Worm (Caenorhabditis elegans) whole organism, late embryonic: Measurements from ENCODE around the gene ZC190.4.
A peak's percentile ranks its signal among the peaks of the same experiment; 100 is the strongest.

Experiments
- C08G9.2 ChIP-seq: sonication (generic microtip); optimal IDR thresholded peaks from 2 replicates; lab custom pipeline; 2016; ENCODE audit warnings: mild to moderate bottlenecking, missing genetic modification characterization, moderate library complexity, missing compliant biosample characterization
- C38D4.7 ChIP-seq: fragments of 200-800 bp; sonication (Bioruptor generic); optimal IDR thresholded peaks from 2 replicates; lab custom pipeline; 2018; ENCODE audit warnings: mild to moderate bottlenecking, missing genetic modification characterization, moderate library complexity, missing compliant biosample characterization
- F13H6.1 ChIP-seq: sonication (generic microtip); optimal IDR thresholded peaks from 2 replicates; lab custom pipeline; 2016; ENCODE audit warnings: missing genetic modification characterization, missing compliant biosample characterization
- Y22D7AL.16 ChIP-seq: sonication (generic microtip); optimal IDR thresholded peaks from 2 replicates; lab custom pipeline; 2016; ENCODE audit warnings: missing genetic modification characterization, missing compliant biosample characterization
- ahr-1 ChIP-seq: sonication (generic microtip); optimal IDR thresholded peaks from 2 replicates; lab custom pipeline; 2016; ENCODE audit warnings: missing genetic modification characterization, missing compliant biosample characterization
- ceh-18 ChIP-seq: sonication (generic microtip); optimal IDR thresholded peaks from 2 replicates; lab custom pipeline; 2016; ENCODE audit warnings: missing genetic modification characterization, missing compliant biosample characterization
- ceh-2 ChIP-seq: sonication (generic microtip); optimal IDR thresholded peaks from 2 replicates; lab custom pipeline; 2016; ENCODE audit warnings: missing genotype, missing genetic modification characterization, missing compliant biosample characterization
- ceh-22 ChIP-seq: sonication (generic microtip); optimal IDR thresholded peaks from 2 replicates; lab custom pipeline; 2017; ENCODE audit warnings: missing biosample characterization, missing genetic modification characterization
- ceh-24 ChIP-seq: sonication (generic microtip); optimal IDR thresholded peaks from 2 replicates; lab custom pipeline; 2016; ENCODE audit warnings: mild to moderate bottlenecking, missing genetic modification characterization, missing compliant biosample characterization
- ceh-34 ChIP-seq: sonication (generic microtip); optimal IDR thresholded peaks from 2 replicates; lab custom pipeline; 2016; ENCODE audit warnings: mild to moderate bottlenecking, missing genetic modification characterization, missing compliant biosample characterization
- ceh-45 ChIP-seq: fragments of 200-800 bp; sonication (Bioruptor generic); IDR thresholded peaks from 2 replicates; pipeline ENCODE4 v1.3.6; 2022; ENCODE audit warnings: missing genetic modification reagents, missing genetic modification characterization, missing compliant biosample characterization
- ceh-48 ChIP-seq: sonication (generic microtip); optimal IDR thresholded peaks from 2 replicates; lab custom pipeline; 2016; ENCODE audit warnings: missing genetic modification characterization, inconsistent platforms, missing compliant biosample characterization
- ceh-9 ChIP-seq: sonication (generic microtip); optimal IDR thresholded peaks from 2 replicates; lab custom pipeline; 2016; ENCODE audit warnings: mild to moderate bottlenecking, missing genetic modification characterization, inconsistent platforms, missing compliant biosample characterization
- dmd-4 ChIP-seq: sonication (generic microtip); optimal IDR thresholded peaks from 2 replicates; lab custom pipeline; 2016; ENCODE audit warnings: borderline replicate concordance, missing genetic modification characterization, missing compliant biosample characterization
- dve-1 ChIP-seq: sonication (generic microtip); optimal IDR thresholded peaks from 2 replicates; lab custom pipeline; 2017; ENCODE audit warnings: antibody characterized with exemption, mild to moderate bottlenecking, missing genetic modification characterization, missing compliant biosample characterization
- elt-2 ChIP-seq: sonication (generic microtip); optimal IDR thresholded peaks from 2 replicates; lab custom pipeline; 2016; ENCODE audit warnings: missing genetic modification reagents, missing genetic modification characterization, missing compliant biosample characterization
- ets-4 ChIP-seq: sonication (generic microtip); optimal IDR thresholded peaks from 2 replicates; lab custom pipeline; 2016; ENCODE audit warnings: missing genetic modification characterization, missing compliant biosample characterization
- eyg-1 ChIP-seq: sonication (generic microtip); optimal IDR thresholded peaks from 2 replicates; lab custom pipeline; 2016; ENCODE audit warnings: missing genotype, missing genetic modification characterization, missing compliant biosample characterization
- fax-1 ChIP-seq: sonication (generic microtip); optimal IDR thresholded peaks from 2 replicates; lab custom pipeline; 2016; ENCODE audit warnings: missing genotype, missing genetic modification characterization, missing compliant biosample characterization
- fkh-6 ChIP-seq: sonication (generic microtip); optimal IDR thresholded peaks from 2 replicates; lab custom pipeline; 2016; ENCODE audit warnings: missing genetic modification characterization, missing compliant biosample characterization
- hlh-13 ChIP-seq: fragments of 200-800 bp; sonication (Bioruptor generic); optimal IDR thresholded peaks from 2 replicates; lab custom pipeline; 2018; ENCODE audit warnings: mild to moderate bottlenecking, missing genetic modification characterization, missing compliant biosample characterization
- hlh-30 ChIP-seq: sonication (generic microtip); optimal IDR thresholded peaks from 2 replicates; lab custom pipeline; 2017; ENCODE audit warnings: antibody characterized with exemption, missing genetic modification characterization, missing compliant biosample characterization; ENCODE audit not compliant: insufficient read depth
- madf-2 ChIP-seq: sonication (generic microtip); optimal IDR thresholded peaks from 2 replicates; lab custom pipeline; 2017; ENCODE audit warnings: missing genetic modification characterization, missing compliant biosample characterization
- mec-3 ChIP-seq: sonication (generic microtip); optimal IDR thresholded peaks from 2 replicates; lab custom pipeline; 2016; ENCODE audit warnings: borderline replicate concordance, missing genetic modification characterization, missing compliant biosample characterization
- nfya-1 ChIP-seq: sonication (generic microtip); optimal IDR thresholded peaks from 2 replicates; lab custom pipeline; 2017; ENCODE audit warnings: missing genetic modification characterization, mild to moderate bottlenecking, missing compliant biosample characterization, antibody characterized with exemption, moderate library complexity
- nhr-11 ChIP-seq: fragments of 150-350 bp; optimal IDR thresholded peaks from 2 replicates; lab custom pipeline; 2014; ENCODE audit warnings: missing biosample characterization, missing genetic modification characterization
- nhr-232 ChIP-seq: sonication (generic microtip); optimal IDR thresholded peaks from 2 replicates; lab custom pipeline; 2016; ENCODE audit warnings: missing genetic modification characterization, missing compliant biosample characterization
- npax-4 ChIP-seq: sonication (generic microtip); optimal IDR thresholded peaks from 2 replicates; lab custom pipeline; 2016; ENCODE audit warnings: missing genetic modification characterization, missing compliant biosample characterization
- pag-3 ChIP-seq: sonication (generic microtip); optimal IDR thresholded peaks from 2 replicates; lab custom pipeline; 2016; ENCODE audit warnings: missing compliant biosample characterization, missing genetic modification characterization, borderline replicate concordance
- pat-9 ChIP-seq: fragments of 200-800 bp; sonication (Bioruptor generic); optimal IDR thresholded peaks from 2 replicates; lab custom pipeline; 2018; ENCODE audit warnings: mild to moderate bottlenecking, missing genetic modification characterization, moderate library complexity, missing compliant biosample characterization
- pax-1 ChIP-seq: fragments of 150-350 bp; optimal IDR thresholded peaks from 2 replicates; lab custom pipeline; 2014; ENCODE audit warnings: missing biosample characterization, missing genetic modification characterization
- ref-2 ChIP-seq: sonication (generic microtip); optimal IDR thresholded peaks from 2 replicates; lab custom pipeline; 2016; ENCODE audit warnings: missing genetic modification characterization, missing compliant biosample characterization
- rnt-1 ChIP-seq: sonication (generic microtip); optimal IDR thresholded peaks from 2 replicates; lab custom pipeline; 2016; ENCODE audit warnings: missing genetic modification characterization, missing compliant biosample characterization
- sdc-2 ChIP-seq: sonication (generic microtip); optimal IDR thresholded peaks from 2 replicates; lab custom pipeline; 2016; ENCODE audit warnings: missing genotype, missing genetic modification characterization, missing compliant biosample characterization
- sox-2 ChIP-seq: fragments of 200-800 bp; sonication (Bioruptor generic); IDR thresholded peaks from 2 replicates; pipeline ENCODE4 v1.3.6; 2022; ENCODE audit warnings: missing genetic modification reagents, missing genetic modification characterization, missing compliant biosample characterization
- sox-4 ChIP-seq: sonication (generic microtip); optimal IDR thresholded peaks from 2 replicates; lab custom pipeline; 2017; ENCODE audit warnings: mild to moderate bottlenecking, missing genetic modification characterization, inconsistent platforms, missing compliant biosample characterization
- tbx-2 ChIP-seq: sonication (generic microtip); optimal IDR thresholded peaks from 2 replicates; lab custom pipeline; 2016; ENCODE audit warnings: missing genetic modification characterization, missing compliant biosample characterization
- tbx-7 ChIP-seq: sonication (generic microtip); optimal IDR thresholded peaks from 2 replicates; lab custom pipeline; 2016; ENCODE audit warnings: missing genotype, missing genetic modification characterization, missing compliant biosample characterization
- ttx-3 ChIP-seq: sonication (generic microtip); optimal IDR thresholded peaks from 2 replicates; lab custom pipeline; 2016; ENCODE audit warnings: missing genetic modification reagents, missing genetic modification characterization, missing compliant biosample characterization
- unc-42 ChIP-seq: sonication (generic microtip); optimal IDR thresholded peaks from 2 replicates; lab custom pipeline; 2016; ENCODE audit warnings: missing genotype, missing genetic modification characterization, missing compliant biosample characterization
- unc-86 ChIP-seq: sonication (generic microtip); optimal IDR thresholded peaks from 2 replicates; lab custom pipeline; 2016; ENCODE audit warnings: missing genetic modification characterization, missing compliant biosample characterization
- ztf-16 ChIP-seq: sonication (generic microtip); optimal IDR thresholded peaks from 2 replicates; lab custom pipeline; 2017; ENCODE audit warnings: missing genetic modification characterization, missing compliant biosample characterization

Gene ZC190.4

ce11 chrV:8631277-8631765 is 34.5 kb upstream of the ZC190.4 start, which contains the start of gene atg-18 (continued):
- TF ChIP-seq nhr-232 (tag; lab: Kevin White, UChicago), result peak; percentile 35
- TF ChIP-seq ahr-1 (tag; lab: Kevin White, UChicago), result no peak
- no peak for TF ChIP-seq ceh-22 (tag; lab: Kevin White, UChicago)
- peak; percentile 41 for TF ChIP-seq rnt-1 (tag; lab: Kevin White, UChicago)
- TF ChIP-seq ceh-45 (GFP tag; lab: Robert Waterston, UW), result no peak
- TF ChIP-seq dve-1 (tag; lab: Kevin White, UChicago), result no peak
- peak; percentile 81 for TF ChIP-seq elt-2 (tag; lab: Kevin White, UChicago)
- TF ChIP-seq unc-42 (tag; lab: Kevin White, UChicago), result peak; percentile 49
- peak; percentile 63 for TF ChIP-seq unc-86
- no peak for TF ChIP-seq pax-1
- peak; percentile 86 for TF ChIP-seq ceh-34
- TF ChIP-seq pat-9, result peak; percentile 21
- TF ChIP-seq eyg-1 (tag; lab: Kevin White, UChicago), result no peak
- peak; percentile 23 for TF ChIP-seq madf-2 (tag; lab: Kevin White, UChicago)
- no peak for TF ChIP-seq mec-3 (tag; lab: Kevin White, UChicago)
- peak; percentile 50 for TF ChIP-seq fax-1
- TF ChIP-seq ets-4 (tag; lab: Kevin White, UChicago), result peak; percentile 25
- TF ChIP-seq tbx-7 (tag; lab: Kevin White, UChicago), result peak; percentile 2
- TF ChIP-seq hlh-13 (GFP tag; lab: Kevin White, UChicago), result no peak
- TF ChIP-seq npax-4, result no peak
- TF ChIP-seq hlh-30, result peak; percentile 95
- no peak for TF ChIP-seq dmd-4 (tag; lab: Kevin White, UChicago)
- TF ChIP-seq ceh-18, result peak; percentile 38
- no peak for TF ChIP-seq nhr-11
- TF ChIP-seq ceh-48 (tag; lab: Kevin White, UChicago), result no peak
- peak; percentile 70 for TF ChIP-seq sox-4
- peak; percentile 82 for TF ChIP-seq tbx-2 (tag; lab: Kevin White, UChicago)
- peak; percentile 43 for TF ChIP-seq ztf-16 (tag; lab: Kevin White, UChicago)
- TF ChIP-seq F13H6.1 (tag; lab: Kevin White, UChicago), result peak; percentile 55
- peak; percentile 17 for TF ChIP-seq fkh-6 (tag; lab: Kevin White, UChicago)

- no peak for TF ChIP-seq hlh-30
- no peak for TF ChIP-seq C08G9.2 (tag; lab: Kevin White, UChicago)
- no peak for TF ChIP-seq pag-3
These were observed 33.1 kb upstream of the ZC190.4 start for ce11 chrV:8632788-8633187.

- TF ChIP-seq sox-2 (GFP tag; lab: Robert Waterston, UW) (no peak), eyg-1 (tag; lab: Kevin White, UChicago) (no peak), nfya-1 (tag; lab: Kevin White, UChicago) (no peak), C08G9.2 (tag; lab: Kevin White, UChicago) (no peak), ref-2 (tag; lab: Kevin White, UChicago) (no peak), ceh-24 (tag; lab: Kevin White, UChicago) (no peak), nhr-232 (tag; lab: Kevin White, UChicago) (no peak), C38D4.7 (no peak), ttx-3 (tag; lab: Kevin White, UChicago) (no peak), Y22D7AL.16 (tag; lab: Kevin White, UChicago) (no peak), ceh-2 (no peak), ceh-9 (no peak), sdc-2 (no peak)
These were observed 30.3 kb upstream of the ZC190.4 start, which contains the start of gene oac-29 for ce11 chrV:8635575-8635974. Gene oac-29 (minus strand): TSS chrV:8635675.
